Worm (Caenorhabditis elegans): ENCODE results near the gene cdd-2.

ce11 chrIV:7503322-7503721, 44.4 kb downstream of the cdd-2 start, which contains the start of gene glt-6:
- no peak for TF ChIP-seq ama-1 (optimal IDR thresholded peaks at IDR 0.05)
- TF ChIP-seq unc-39 (tag; optimal IDR thresholded peaks at IDR 0.05) = no peak
- no peak for TF ChIP-seq dmd-4 (tag; optimal IDR thresholded peaks at IDR 0.05)
- no peak for TF ChIP-seq mdl-1 (tag; optimal IDR thresholded peaks at IDR 0.05)
- no peak for TF ChIP-seq nhr-21 (tag; optimal IDR thresholded peaks at IDR 0.05)
- TF ChIP-seq ceh-82 (tag; optimal IDR thresholded peaks at IDR 0.05) = no peak
- TF ChIP-seq fos-1 (tag; optimal IDR thresholded peaks at IDR 0.05) = no peak
- TF ChIP-seq nhr-12 (tag; optimal IDR thresholded peaks at IDR 0.05) = no peak
- TF ChIP-seq elt-1 (tag; optimal IDR thresholded peaks at IDR 0.05) = no peak
- no peak for TF ChIP-seq nhr-23 (tag; optimal IDR thresholded peaks at IDR 0.05)
- TF ChIP-seq elt-3 (tag; optimal IDR thresholded peaks at IDR 0.05) = no peak
- TF ChIP-seq egl-27 (tag; optimal IDR thresholded peaks at IDR 0.05) = no peak
- no peak for TF ChIP-seq R02D3.7 (tag; optimal IDR thresholded peaks at IDR 0.05)
